Worm (Caenorhabditis elegans) whole organism, early embryonic: ENCODE data around the gene Y23B4A.1.

Experiments used
- B0310.2 ChIP-seq: sonication (generic microtip); optimal IDR thresholded peaks from 2 replicates; lab custom pipeline; 2016; ENCODE audit warnings: mild to moderate bottlenecking, missing genetic modification characterization, missing compliant biosample characterization
- F13C5.2 ChIP-seq: sonication (generic microtip); optimal IDR thresholded peaks from 2 replicates; lab custom pipeline; 2017; ENCODE audit warnings: mild to moderate bottlenecking, missing genetic modification characterization, inconsistent platforms, missing compliant biosample characterization
- aly-1 ChIP-seq: sonication (generic microtip); optimal IDR thresholded peaks from 2 replicates; lab custom pipeline; 2016; ENCODE audit warnings: missing genetic modification characterization, missing compliant biosample characterization
- ama-1 ChIP-seq: fragments of 150-350 bp; optimal IDR thresholded peaks from 2 replicates; lab custom pipeline; 2014
- ceh-13 ChIP-seq: fragments of 200-800 bp; sonication (Bioruptor generic); optimal IDR thresholded peaks from 2 replicates; lab custom pipeline; 2018; ENCODE audit warnings: mild to moderate bottlenecking, missing genetic modification characterization, missing compliant biosample characterization
- ceh-36 ChIP-seq: sonication (generic microtip); optimal IDR thresholded peaks from 2 replicates; lab custom pipeline; 2016; ENCODE audit warnings: missing genetic modification characterization, inconsistent platforms, missing compliant biosample characterization
- ets-7 ChIP-seq: sonication (generic microtip); optimal IDR thresholded peaks from 2 replicates; lab custom pipeline; 2016; ENCODE audit warnings: missing genotype, missing genetic modification characterization, missing compliant biosample characterization
- flt-1 ChIP-seq: fragments of 200-800 bp; sonication (Bioruptor generic); IDR thresholded peaks from 2 replicates; pipeline ENCODE4 v1.3.6; 2022; ENCODE audit warnings: missing genetic modification characterization, missing compliant biosample characterization
- hmbx-1 ChIP-seq: sonication (generic microtip); optimal IDR thresholded peaks from 2 replicates; lab custom pipeline; 2016; ENCODE audit warnings: mild to moderate bottlenecking, missing genetic modification characterization, missing compliant biosample characterization
- hmg-4 ChIP-seq: fragments of 200-800 bp; sonication (Bioruptor generic); optimal IDR thresholded peaks from 2 replicates; lab custom pipeline; 2018; ENCODE audit warnings: mild to moderate bottlenecking, missing genetic modification characterization, missing compliant biosample characterization
- hnd-1 ChIP-seq: sonication (generic microtip); optimal IDR thresholded peaks from 2 replicates; lab custom pipeline; 2016; ENCODE audit warnings: missing genetic modification characterization, missing compliant biosample characterization
- pes-1 ChIP-seq: fragments of 200-800 bp; sonication (Bioruptor generic); IDR thresholded peaks from 2 replicates; pipeline ENCODE4 v1.3.6; 2022; ENCODE audit warnings: missing genetic modification reagents, missing genetic modification characterization, missing compliant biosample characterization
- scrt-1 ChIP-seq: fragments of 200-800 bp; sonication (Bioruptor generic); IDR thresholded peaks from 2 replicates; pipeline ENCODE4 v1.3.6; 2022; ENCODE audit warnings: missing genetic modification characterization, missing compliant biosample characterization
- sea-1 ChIP-seq: fragments of 200-800 bp; sonication (Bioruptor generic); conservative IDR thresholded peaks from 2 replicates; pipeline ENCODE4 v1.3.6; 2022; ENCODE audit warnings: missing genetic modification characterization, missing compliant biosample characterization
- tbx-11 ChIP-seq: fragments of 200-800 bp; sonication (Bioruptor generic); IDR thresholded peaks from 2 replicates; pipeline ENCODE4 v1.3.6; 2022; ENCODE audit warnings: missing genetic modification characterization, missing compliant biosample characterization
- tbx-37 ChIP-seq: fragments of 200-800 bp; sonication (Bioruptor generic); conservative IDR thresholded peaks from 2 replicates; pipeline ENCODE4 v1.3.6; 2022; ENCODE audit warnings: missing genetic modification reagents, missing genetic modification characterization, missing compliant biosample characterization
- tra-4 ChIP-seq: sonication (generic microtip); optimal IDR thresholded peaks from 2 replicates; lab custom pipeline; 2017; ENCODE audit warnings: missing genetic modification characterization, missing compliant biosample characterization

Y23B4A.1 gene

ce11 chrX:5875567-5875966, 41.6 kb downstream of the Y23B4A.1 start, which contains the start of gene F49E10.4:
F49E10.4 (plus strand) TSS chrX:5875867.
- TF ChIP-seq sea-1 (GFP tag; lab: Robert Waterston, UW): no peak
- no peak for TF ChIP-seq scrt-1 (GFP tag; lab: Robert Waterston, UW)
- no peak for TF ChIP-seq ets-7 (tag; lab: Kevin White, UChicago)
- TF ChIP-seq hnd-1 (tag; lab: Kevin White, UChicago): no peak
- TF ChIP-seq tbx-37 (GFP tag; lab: Robert Waterston, UW): no peak
- no peak for TF ChIP-seq ceh-13
- no peak for TF ChIP-seq flt-1 (GFP tag; lab: Robert Waterston, UW)
- TF ChIP-seq aly-1: no peak
- no peak for TF ChIP-seq tbx-11 (GFP tag; lab: Robert Waterston, UW)
- no peak for TF ChIP-seq pes-1 (GFP tag; lab: Robert Waterston, UW)

DNA sequence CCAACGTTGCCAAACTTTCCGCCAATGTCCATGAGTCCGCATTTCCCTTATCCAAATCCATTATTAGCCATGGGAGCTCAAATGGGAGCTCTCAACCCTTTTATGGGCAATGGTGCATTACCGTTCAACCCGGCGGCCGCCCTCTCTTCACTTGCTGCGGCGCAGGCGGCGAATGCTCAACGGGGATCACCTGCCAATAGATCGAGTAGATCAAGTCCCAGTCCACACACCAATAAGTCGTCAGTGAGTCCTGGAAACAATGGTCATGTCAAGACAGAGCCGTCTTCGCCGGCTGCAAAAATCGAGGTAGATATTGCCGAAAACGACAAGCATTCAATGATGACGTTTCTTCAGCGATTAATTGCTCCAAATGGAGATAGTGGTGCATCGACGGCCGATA, 45.0 kb downstream of the Y23B4A.1 start:
- no peak for TF ChIP-seq ets-7 (tag; lab: Kevin White, UChicago)

ce11 chrX:5869603-5870002, 47.6 kb downstream of the Y23B4A.1 start:
- TF ChIP-seq tbx-37 (GFP tag; lab: Robert Waterston, UW): no peak
- no peak for TF ChIP-seq flt-1 (GFP tag; lab: Robert Waterston, UW)
- no peak for TF ChIP-seq hmbx-1
- no peak for TF ChIP-seq pes-1 (GFP tag; lab: Robert Waterston, UW)
- TF ChIP-seq hnd-1 (tag; lab: Kevin White, UChicago): no peak
- no peak for TF ChIP-seq F13C5.2
- no peak for TF ChIP-seq hmg-4
- TF ChIP-seq tbx-11 (GFP tag; lab: Robert Waterston, UW): no peak
- TF ChIP-seq tra-4 (tag; lab: Kevin White, UChicago): no peak
- no peak for TF ChIP-seq ets-7 (tag; lab: Kevin White, UChicago)
- TF ChIP-seq ceh-36 (tag; lab: Kevin White, UChicago): no peak
- no peak for TF ChIP-seq sea-1 (GFP tag; lab: Robert Waterston, UW)
- no peak for TF ChIP-seq aly-1
- TF ChIP-seq B0310.2 (tag; lab: Kevin White, UChicago): no peak
- no peak for TF ChIP-seq scrt-1 (GFP tag; lab: Robert Waterston, UW)
- TF ChIP-seq ceh-13: no peak
- TF ChIP-seq ama-1 (lab: Kevin White, UChicago): no peak

DNA sequence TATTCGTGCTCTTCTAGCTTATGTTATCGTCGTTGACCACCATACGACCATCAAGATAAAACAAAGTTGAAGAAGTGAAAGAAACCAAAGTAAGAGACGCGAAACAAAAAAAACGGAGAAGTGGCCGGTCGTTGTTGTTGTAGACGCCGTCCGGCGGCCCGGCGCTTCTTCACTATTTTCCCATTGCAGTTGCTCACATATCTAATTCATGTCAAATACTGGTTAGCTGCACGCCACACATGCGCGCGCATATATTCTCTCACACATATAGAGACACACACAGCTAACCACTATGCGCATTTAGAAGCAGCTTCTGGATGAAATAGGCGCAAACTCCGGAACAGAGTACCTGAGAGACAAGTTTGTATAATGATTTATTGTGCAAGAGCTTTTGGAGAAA, 49.2 kb downstream of the Y23B4A.1 start:
- TF ChIP-seq aly-1: no peak
- no peak for TF ChIP-seq tbx-11 (GFP tag; lab: Robert Waterston, UW)
- TF ChIP-seq hmg-4: no peak
- TF ChIP-seq tra-4 (tag; lab: Kevin White, UChicago): no peak
- TF ChIP-seq sea-1 (GFP tag; lab: Robert Waterston, UW): no peak
- TF ChIP-seq flt-1 (GFP tag; lab: Robert Waterston, UW): no peak
- TF ChIP-seq tbx-37 (GFP tag; lab: Robert Waterston, UW): no peak
- no peak for TF ChIP-seq ets-7 (tag; lab: Kevin White, UChicago)
- TF ChIP-seq hnd-1 (tag; lab: Kevin White, UChicago): no peak
- no peak for TF ChIP-seq scrt-1 (GFP tag; lab: Robert Waterston, UW)
- TF ChIP-seq pes-1 (GFP tag; lab: Robert Waterston, UW): no peak
- TF ChIP-seq ama-1 (lab: Kevin White, UChicago): no peak
